Worm (Caenorhabditis elegans) whole organism, L1 larva: ENCODE measurements around the gene ZK1236.1.

Source experiments
- C04F5.9 ChIP-seq: sonication (generic microtip); optimal IDR thresholded peaks from 2 replicates; lab custom pipeline; 2016; ENCODE audit warnings: missing genetic modification characterization, missing compliant biosample characterization
- F16B12.6 ChIP-seq: fragments of 150-350 bp; optimal IDR thresholded peaks from 2 replicates; lab custom pipeline; 2014; ENCODE audit warnings: missing biosample characterization, missing genetic modification characterization
- aha-1 ChIP-seq: fragments of 150-350 bp; optimal IDR thresholded peaks from 2 replicates; lab custom pipeline; 2014; ENCODE audit warnings: missing biosample characterization, missing genetic modification characterization
- alr-1 ChIP-seq: fragments of 200-800 bp; sonication (Bioruptor generic); optimal IDR thresholded peaks from 2 replicates; lab custom pipeline; 2018; ENCODE audit warnings: borderline replicate concordance, mild to moderate bottlenecking, missing genetic modification characterization, missing compliant biosample characterization
- aly-2 ChIP-seq: fragments of 150-350 bp; optimal IDR thresholded peaks from 2 replicates; lab custom pipeline; 2014; ENCODE audit warnings: missing biosample characterization, missing genetic modification characterization
- blmp-1 ChIP-seq: fragments of 150-350 bp; optimal IDR thresholded peaks from 2 replicates; lab custom pipeline; 2014; ENCODE audit warnings: missing biosample characterization, missing genetic modification characterization
- ceh-63 ChIP-seq: fragments of 200-800 bp; sonication (Bioruptor generic); optimal IDR thresholded peaks from 2 replicates; lab custom pipeline; 2018; ENCODE audit warnings: mild to moderate bottlenecking, missing genetic modification characterization, missing compliant biosample characterization
- ceh-82 ChIP-seq, 3 experiments: fragments of 150-350 bp in 1 of 3; sonication (generic microtip) in 2 of 3; optimal IDR thresholded peaks; 2 replicates each; lab custom pipeline; 2014 to 2017; ENCODE audit warnings: missing biosample characterization in 3 of 3, missing genetic modification characterization in 3 of 3
- ceh-90 ChIP-seq: sonication (generic microtip); optimal IDR thresholded peaks from 2 replicates; lab custom pipeline; 2016; ENCODE audit warnings: missing genetic modification characterization, missing compliant biosample characterization
- dsc-1 ChIP-seq: sonication (generic microtip); optimal IDR thresholded peaks from 2 replicates; lab custom pipeline; 2016; ENCODE audit warnings: mild to moderate bottlenecking, missing genetic modification characterization, missing compliant biosample characterization
- efl-3 ChIP-seq: fragments of 200-800 bp; sonication (Bioruptor generic); optimal IDR thresholded peaks from 2 replicates; lab custom pipeline; 2018; ENCODE audit warnings: mild to moderate bottlenecking, missing genetic modification characterization, missing compliant biosample characterization
- egl-27 ChIP-seq, 2 experiments: fragments of 150-350 bp in 1 of 2; sonication (generic microtip); optimal IDR thresholded peaks; 3 replicates each; lab custom pipeline; 2017 to 2018; ENCODE audit warnings: missing biosample characterization in 2 of 2, missing genetic modification characterization in 2 of 2, missing genetic modification reagents in 2 of 2
- ets-5 ChIP-seq: fragments of 200-800 bp; sonication (Bioruptor generic); IDR thresholded peaks from 2 replicates; pipeline ENCODE4 v1.3.6; 2022; ENCODE audit warnings: missing genetic modification characterization, missing compliant biosample characterization
- fkh-8 ChIP-seq: sonication (generic microtip); optimal IDR thresholded peaks from 2 replicates; lab custom pipeline; 2016; ENCODE audit warnings: mild to moderate bottlenecking, missing genetic modification characterization, missing compliant biosample characterization
- fos-1 ChIP-seq: fragments of 150-350 bp; optimal IDR thresholded peaks from 2 replicates; lab custom pipeline; 2014; ENCODE audit warnings: missing biosample characterization, missing genetic modification characterization
- hlh-17 ChIP-seq: fragments of 200-800 bp; sonication (Bioruptor generic); optimal IDR thresholded peaks from 2 replicates; lab custom pipeline; 2018; ENCODE audit warnings: missing genetic modification characterization, mild to moderate bottlenecking, missing compliant biosample characterization, moderate library complexity, borderline replicate concordance
- irx-1 ChIP-seq: sonication (generic microtip); optimal IDR thresholded peaks from 2 replicates; lab custom pipeline; 2016; ENCODE audit warnings: missing genetic modification characterization, missing compliant biosample characterization
- isw-1 ChIP-seq: fragments of 200-800 bp; sonication (Bioruptor generic); IDR thresholded peaks from 2 replicates; pipeline ENCODE4 v1.3.6; 2022; ENCODE audit warnings: missing genetic modification characterization, missing compliant biosample characterization
- lin-13 ChIP-seq: fragments of 150-350 bp; optimal IDR thresholded peaks from 2 replicates; lab custom pipeline; 2014; ENCODE audit warnings: missing biosample characterization, missing genetic modification reagents, missing genetic modification characterization
- lin-14 ChIP-seq: fragments of 200-800 bp; sonication (Bioruptor generic); optimal IDR thresholded peaks from 2 replicates; lab custom pipeline; 2018; ENCODE audit warnings: mild to moderate bottlenecking, missing genetic modification characterization, moderate library complexity, missing compliant biosample characterization
- lin-35 ChIP-seq, 2 experiments: fragments of 150-350 bp; optimal IDR thresholded peaks; 2 replicates each; lab custom pipeline; 2014; ENCODE audit warnings: missing biosample characterization in 2 of 2, missing genetic modification characterization in 2 of 2, missing genetic modification reagents in 2 of 2
- lsy-2 ChIP-seq, 2 experiments: fragments of 150-350 bp; optimal IDR thresholded peaks; 2 replicates each; lab custom pipeline; 2014; ENCODE audit warnings: missing biosample characterization in 2 of 2, missing genetic modification characterization in 2 of 2
- mef-2 ChIP-seq: fragments of 150-350 bp; optimal IDR thresholded peaks from 2 replicates; lab custom pipeline; 2014; ENCODE audit warnings: missing biosample characterization, missing genetic modification characterization
- nhr-12 ChIP-seq: sonication (generic microtip); optimal IDR thresholded peaks from 2 replicates; lab custom pipeline; 2017; ENCODE audit warnings: missing biosample characterization, missing genetic modification characterization
- nhr-19 ChIP-seq: fragments of 200-800 bp; sonication (Bioruptor generic); conservative IDR thresholded peaks from 2 replicates; pipeline ENCODE4 v1.3.6; 2022; ENCODE audit warnings: missing genetic modification characterization, missing compliant biosample characterization
- nhr-20 ChIP-seq: sonication (generic microtip); optimal IDR thresholded peaks from 2 replicates; lab custom pipeline; 2016; ENCODE audit warnings: mild to moderate bottlenecking, missing genetic modification characterization, missing compliant biosample characterization
- nhr-237 ChIP-seq: fragments of 150-350 bp; optimal IDR thresholded peaks from 2 replicates; lab custom pipeline; 2014; ENCODE audit warnings: missing biosample characterization, missing genetic modification characterization
- nhr-28 ChIP-seq: fragments of 150-350 bp; optimal IDR thresholded peaks from 2 replicates; lab custom pipeline; 2014; ENCODE audit warnings: missing biosample characterization, missing genetic modification characterization
- nhr-47 ChIP-seq: sonication (generic microtip); optimal IDR thresholded peaks from 2 replicates; lab custom pipeline; 2016; ENCODE audit warnings: mild to moderate bottlenecking, missing genetic modification characterization, moderate library complexity, missing compliant biosample characterization
- nhr-76 ChIP-seq: sonication (generic microtip); optimal IDR thresholded peaks from 2 replicates; lab custom pipeline; 2017; ENCODE audit warnings: missing biosample characterization, missing genetic modification characterization
- nhr-77 ChIP-seq: fragments of 150-350 bp; optimal IDR thresholded peaks from 2 replicates; lab custom pipeline; 2014; ENCODE audit warnings: missing biosample characterization, missing genetic modification characterization
- nhr-84 ChIP-seq: sonication (generic microtip); optimal IDR thresholded peaks from 2 replicates; lab custom pipeline; 2017; ENCODE audit warnings: missing biosample characterization, missing genetic modification characterization
- nhr-85 ChIP-seq: sonication (generic microtip); peaks from one replicate; lab custom pipeline; 2016; ENCODE audit warnings: missing genetic modification characterization, inconsistent platforms, missing compliant biosample characterization
- nhr-90 ChIP-seq: sonication (generic microtip); optimal IDR thresholded peaks from 2 replicates; lab custom pipeline; 2016; ENCODE audit warnings: mild to moderate bottlenecking, missing genetic modification characterization, missing compliant biosample characterization; ENCODE audit not compliant: poor library complexity
- pag-3 ChIP-seq: sonication (generic microtip); optimal IDR thresholded peaks from 2 replicates; lab custom pipeline; 2017; ENCODE audit warnings: missing genetic modification characterization, mild to moderate bottlenecking, missing compliant biosample characterization, antibody characterized with exemption, borderline replicate concordance; ENCODE audit not compliant: insufficient read depth
- pax-3 ChIP-seq: fragments of 200-800 bp; sonication (Bioruptor generic); optimal IDR thresholded peaks from 2 replicates; lab custom pipeline; 2018; ENCODE audit warnings: mild to moderate bottlenecking, missing genetic modification characterization, moderate library complexity, missing compliant biosample characterization
- rnt-1 ChIP-seq: sonication (generic microtip); optimal IDR thresholded peaks from 2 replicates; lab custom pipeline; 2016; ENCODE audit warnings: mild to moderate bottlenecking, missing genetic modification characterization, moderate library complexity, missing compliant biosample characterization
- skn-1 ChIP-seq: fragments of 150-350 bp; optimal IDR thresholded peaks from 2 replicates; lab custom pipeline; 2014; ENCODE audit warnings: missing biosample characterization, missing genetic modification characterization
- snpc-4 ChIP-seq: fragments of 150-350 bp; optimal IDR thresholded peaks from 2 replicates; lab custom pipeline; 2014; ENCODE audit warnings: missing biosample characterization, missing genetic modification characterization
- snu-23 ChIP-seq: sonication (generic microtip); optimal IDR thresholded peaks from 2 replicates; lab custom pipeline; 2016; ENCODE audit warnings: missing genetic modification characterization, missing compliant biosample characterization
- sox-4 ChIP-seq: sonication (generic microtip); optimal IDR thresholded peaks from 2 replicates; lab custom pipeline; 2016; ENCODE audit warnings: missing genetic modification characterization, missing compliant biosample characterization
- sup-37 ChIP-seq: fragments of 200-800 bp; sonication (Bioruptor generic); optimal IDR thresholded peaks from 2 replicates; lab custom pipeline; 2018; ENCODE audit warnings: mild to moderate bottlenecking, missing genetic modification characterization, missing compliant biosample characterization
- swsn-7 ChIP-seq: sonication (generic microtip); optimal IDR thresholded peaks from 2 replicates; lab custom pipeline; 2016; ENCODE audit warnings: missing genetic modification characterization, missing compliant biosample characterization
- tbx-2 ChIP-seq: sonication (generic microtip); optimal IDR thresholded peaks from 2 replicates; lab custom pipeline; 2016; ENCODE audit warnings: missing genetic modification characterization, missing compliant biosample characterization
- tlp-1 ChIP-seq: fragments of 150-350 bp; optimal IDR thresholded peaks from 2 replicates; lab custom pipeline; 2014; ENCODE audit warnings: missing biosample characterization, missing genetic modification characterization
- unc-130 ChIP-seq: fragments of 150-350 bp; optimal IDR thresholded peaks from 2 replicates; lab custom pipeline; 2017; ENCODE audit warnings: missing biosample characterization, missing genetic modification characterization, inconsistent platforms
- unc-30 ChIP-seq: sonication (generic microtip); optimal IDR thresholded peaks from 2 replicates; lab custom pipeline; 2017; ENCODE audit warnings: missing biosample characterization, missing genetic modification characterization
- unc-62 ChIP-seq: fragments of 150-350 bp; optimal IDR thresholded peaks from 2 replicates; lab custom pipeline; 2014; ENCODE audit warnings: missing biosample characterization, missing genetic modification reagents, missing genetic modification characterization
- unc-86 ChIP-seq: sonication (generic microtip); optimal IDR thresholded peaks from 2 replicates; lab custom pipeline; 2016; ENCODE audit warnings: missing genetic modification characterization, missing compliant biosample characterization
- unc-98 ChIP-seq: fragments of 200-800 bp; sonication (Bioruptor generic); IDR thresholded peaks from 2 replicates; pipeline ENCODE4 v1.3.6; 2022; ENCODE audit warnings: missing genetic modification characterization, missing compliant biosample characterization
- vab-15 ChIP-seq: sonication (generic microtip); optimal IDR thresholded peaks from 2 replicates; lab custom pipeline; 2017; ENCODE audit warnings: missing genotype, mild to moderate bottlenecking, missing genetic modification characterization, missing compliant biosample characterization
- ztf-11 ChIP-seq, 2 experiments: sonication (generic microtip); optimal IDR thresholded peaks; 2 replicates each; lab custom pipeline; 2016 to 2017; ENCODE audit warnings: missing genetic modification characterization in 2 of 2, missing biosample characterization in 1 of 2, missing compliant biosample characterization in 1 of 2
- ztf-4 ChIP-seq: fragments of 150-350 bp; optimal IDR thresholded peaks from 2 replicates; lab custom pipeline; 2014; ENCODE audit warnings: missing biosample characterization, missing genetic modification characterization

Gene ZK1236.1

ce11 chrIII:8446940-8447403 lies 17.9 kb downstream of the ZK1236.1 start, which contains the start of gene rpn-3:
Gene rpn-3, plus strand, starts transcription at chrIII:8447353.
- peak; percentile 94 for TF ChIP-seq lin-13 (GFP tag; lab: Kevin White, UChicago)
- peak; percentile 65; the same call in 1 of the 2 replicates for TF ChIP-seq unc-98 (GFP tag; lab: Robert Waterston, UW)
- no peak for TF ChIP-seq nhr-12 (tag; lab: Kevin White, UChicago)
- TF ChIP-seq nhr-237, result peak; percentile 97
- peak; percentile 98 for TF ChIP-seq dsc-1 (tag; lab: Kevin White, UChicago)
- peak; percentile 77 for TF ChIP-seq pag-3 (tag; lab: Kevin White, UChicago)
- TF ChIP-seq egl-27 (tag; optimal IDR thresholded peaks at IDR 0.05; lab: Kevin White, UChicago), result peak in 1 of 2 experiments; percentile 30
- TF ChIP-seq lin-14 (GFP tag; lab: Kevin White, UChicago), result peak; percentile 98
- no peak for TF ChIP-seq hlh-17
- TF ChIP-seq rnt-1, result peak; percentile 93
- TF ChIP-seq fkh-8 (tag; lab: Kevin White, UChicago), result peak; percentile 99
- TF ChIP-seq nhr-47 (tag; lab: Kevin White, UChicago), result peak; percentile 98
- peak; percentile 69 for TF ChIP-seq mef-2 (tag; lab: Kevin White, UChicago)
- TF ChIP-seq ets-5 (GFP tag; lab: Robert Waterston, UW), result no peak
- peak; percentile 95 for TF ChIP-seq unc-86 (tag; lab: Kevin White, UChicago)
- TF ChIP-seq ceh-82 (tag; optimal IDR thresholded peaks at IDR 0.05; lab: Kevin White, UChicago), result peak; percentile 97 to 99 (median 98)
- TF ChIP-seq efl-3 (GFP tag; lab: Kevin White, UChicago), result peak; percentile 69
- TF ChIP-seq nhr-20 (tag; lab: Kevin White, UChicago), result peak; percentile 98
- peak; percentile 61 for TF ChIP-seq ceh-90 (tag; lab: Kevin White, UChicago)
- TF ChIP-seq aly-2, result peak; percentile 99
- TF ChIP-seq irx-1 (tag; lab: Kevin White, UChicago), result peak; percentile 92
- TF ChIP-seq lin-35 (GFP tag; optimal IDR thresholded peaks at IDR 0.05; lab: Kevin White, UChicago), result peak; percentile 93
- TF ChIP-seq swsn-7 (tag; lab: Kevin White, UChicago), result peak; percentile 98
- peak in 1 of 2 experiments; percentile 90 for TF ChIP-seq ztf-11 (tag; optimal IDR thresholded peaks at IDR 0.05; lab: Kevin White, UChicago)
- peak; percentile 89 for TF ChIP-seq pax-3 (tag; lab: Kevin White, UChicago)
- TF ChIP-seq unc-130 (tag; lab: Kevin White, UChicago), result peak; percentile 98
- peak; percentile 98 for TF ChIP-seq isw-1
- peak; percentile 95 for TF ChIP-seq nhr-77 (tag; lab: Kevin White, UChicago)
- peak; percentile 88 for TF ChIP-seq snpc-4 (tag; lab: Kevin White, UChicago)
- TF ChIP-seq nhr-84 (tag; lab: Kevin White, UChicago), result no peak
- no peak for TF ChIP-seq tlp-1
- no peak for TF ChIP-seq alr-1
- TF ChIP-seq nhr-76 (tag; lab: Kevin White, UChicago), result peak; percentile 61
- peak; percentile 97 for TF ChIP-seq nhr-19
- TF ChIP-seq nhr-28 (tag; lab: Kevin White, UChicago), result no peak
- peak; percentile 90 for TF ChIP-seq C04F5.9
- peak; percentile 94 for TF ChIP-seq nhr-90 (tag; lab: Kevin White, UChicago)
- TF ChIP-seq sup-37 (GFP tag; lab: Kevin White, UChicago), result peak; percentile 83
- TF ChIP-seq tbx-2, result peak; percentile 96
- peak; percentile 96 for TF ChIP-seq nhr-85
- peak; percentile 85 for TF ChIP-seq blmp-1 (tag; lab: Kevin White, UChicago)
- no peak for TF ChIP-seq unc-30
- peak; percentile 100 for TF ChIP-seq skn-1 (tag; lab: Kevin White, UChicago)
- TF ChIP-seq ceh-63 (GFP tag; lab: Kevin White, UChicago), result no peak
- TF ChIP-seq fos-1 (tag; lab: Kevin White, UChicago), result peak; percentile 96
- peak; percentile 99 for TF ChIP-seq snu-23 (GFP tag; lab: Kevin White, UChicago)
- TF ChIP-seq aha-1 (tag; lab: Kevin White, UChicago), result peak; percentile 71
- TF ChIP-seq F16B12.6, result peak; percentile 23
- TF ChIP-seq sox-4 (tag; lab: Kevin White, UChicago), result peak; percentile 78
- peak; percentile 98 for TF ChIP-seq ztf-4 (tag; lab: Kevin White, UChicago)
- no peak for TF ChIP-seq unc-62 (GFP tag; lab: Kevin White, UChicago)
- TF ChIP-seq lsy-2 (tag; optimal IDR thresholded peaks at IDR 0.05; lab: Kevin White, UChicago), result peak; percentile 97
- TF ChIP-seq vab-15, result peak; percentile 43
